Fruit fly (Drosophila melanogaster): Measurements from ENCODE around the gene CG4558.

The CG4558 gene

dm6 chrX:6843841-6844440 is 5.6 kb upstream of the CG4558 start, which contains the start of the genes CG14435 and Tmf (continued):
- peak; percentile 53 for TF ChIP-seq org-1 (GFP tag; optimal IDR thresholded peaks at IDR 0.05)
- TF ChIP-seq Optix (GFP tag; IDR thresholded peaks at IDR 0.05), result 0 out of 3 replicates have a peak, but pooled peaks have one; percentile 46
- TF ChIP-seq dpn (GFP tag; optimal IDR thresholded peaks at IDR 0.05), result peak; percentile 62 to 81
- peak; percentile 18 for TF ChIP-seq CG9609 (GFP tag; optimal IDR thresholded peaks at IDR 0.05)
- peak; percentile 60 to 82 for TF ChIP-seq Hr51 (GFP tag; optimal IDR thresholded peaks at IDR 0.05)
- peak; percentile 83 for TF ChIP-seq Chrac-16 (GFP tag; optimal IDR thresholded peaks at IDR 0.05)
- peak; percentile 75 for TF ChIP-seq twi (tag; optimal IDR thresholded peaks at IDR 0.05)
- peak; percentile 69 for TF ChIP-seq seq (GFP tag; IDR thresholded peaks at IDR 0.05)
- peak; percentile 62 for TF ChIP-seq CG13123 (GFP tag; optimal IDR thresholded peaks at IDR 0.05)
- peak; percentile 72 for TF ChIP-seq croc (GFP tag; conservative IDR thresholded peaks at IDR 0.05)
- TF ChIP-seq CG9727 (GFP tag; optimal IDR thresholded peaks at IDR 0.05), result peak; percentile 88
- peak; percentile 83; the same call in 2 of the 3 replicates for TF ChIP-seq Mrtf (GFP tag; IDR thresholded peaks at IDR 0.05)
- TF ChIP-seq pb (GFP tag; optimal IDR thresholded peaks at IDR 0.05), result no peak
- peak; percentile 91 for TF ChIP-seq Dbx (GFP tag; IDR thresholded peaks at IDR 0.05)
- peak; percentile 74 for TF ChIP-seq D19A (tag; optimal IDR thresholded peaks at IDR 0.05)
- peak; percentile 32 for TF ChIP-seq MTF-1 (GFP tag; optimal IDR thresholded peaks at IDR 0.05; ENCODE audit: borderline replicate concordance)
- peak; percentile 77 for TF ChIP-seq fd96Cb (tag; optimal IDR thresholded peaks at IDR 0.05)
- no peak for TF ChIP-seq Deaf1 (tag; optimal IDR thresholded peaks at IDR 0.05)
- peak; percentile 92 for TF ChIP-seq wek (GFP tag; optimal IDR thresholded peaks at IDR 0.05)
- no peak for TF ChIP-seq br (optimal IDR thresholded peaks at IDR 0.05)
- TF ChIP-seq Trl (optimal IDR thresholded peaks at IDR 0.05), result no peak
- peak; percentile 15 for TF ChIP-seq Trl (GFP tag; optimal IDR thresholded peaks at IDR 0.05)
- peak; percentile 66; the same call in 1 of the 2 replicates for TF ChIP-seq CG43689 (GFP tag; IDR thresholded peaks at IDR 0.05)
- TF ChIP-seq exex (tag; optimal IDR thresholded peaks at IDR 0.05), result peak; percentile 55
- peak; percentile 80 for TF ChIP-seq CG30431 (GFP tag; optimal IDR thresholded peaks at IDR 0.05)
- TF ChIP-seq CG10321 (GFP tag; IDR thresholded peaks at IDR 0.05), result no peak
- peak; percentile 67 for TF ChIP-seq gsb-n (tag; optimal IDR thresholded peaks at IDR 0.05)
- no peak for TF ChIP-seq grn (GFP tag; optimal IDR thresholded peaks at IDR 0.05)
- TF ChIP-seq CG14667 (GFP tag; IDR thresholded peaks at IDR 0.05), result peak; percentile 86
- TF ChIP-seq CG11085 (GFP tag; IDR thresholded peaks at IDR 0.05), result peak; percentile 78
- TF ChIP-seq bowl (GFP tag; IDR thresholded peaks at IDR 0.05), result peak; percentile 66
- no peak for TF ChIP-seq disco-r (GFP tag; optimal IDR thresholded peaks at IDR 0.05)
- peak; percentile 75 for TF ChIP-seq CG7357 (GFP tag; IDR thresholded peaks at IDR 0.05)
- peak; percentile 49 for TF ChIP-seq mirr (GFP tag; optimal IDR thresholded peaks at IDR 0.05)
- peak; percentile 87 for TF ChIP-seq CG6272 (GFP tag; IDR thresholded peaks at IDR 0.05)
- peak; percentile 73 for TF ChIP-seq CG30020 (tag; optimal IDR thresholded peaks at IDR 0.05)
- peak; percentile 83 for TF ChIP-seq Fer1 (GFP tag; optimal IDR thresholded peaks at IDR 0.05)
- peak; percentile 76; the same call in 2 of the 3 replicates for TF ChIP-seq CG3726 (GFP tag; IDR thresholded peaks at IDR 0.05)
- TF ChIP-seq CG16779 (GFP tag; IDR thresholded peaks at IDR 0.05), result 0 out of 2 replicates have a peak, but pooled peaks have one; percentile 6
- peak; percentile 19 for TF ChIP-seq CG8359 (GFP tag; optimal IDR thresholded peaks at IDR 0.05; ENCODE audit: borderline replicate concordance)
- 0 out of 3 replicates have a peak, but pooled peaks have one; percentile 30 for TF ChIP-seq CG34224 (GFP tag; IDR thresholded peaks at IDR 0.05; ENCODE audit: partially characterized antibody)
- peak; percentile 33 for TF ChIP-seq dm (GFP tag; optimal IDR thresholded peaks at IDR 0.05)
- TF ChIP-seq CG34376 (GFP tag; optimal IDR thresholded peaks at IDR 0.05), result peak; percentile 60
- no peak for TF ChIP-seq Dfd (GFP tag; optimal IDR thresholded peaks at IDR 0.05)
- TF ChIP-seq CG4707 (GFP tag; optimal IDR thresholded peaks at IDR 0.05), result peak; percentile 25
- TF ChIP-seq NfI (GFP tag; optimal IDR thresholded peaks at IDR 0.05), result peak; percentile 85
- TF ChIP-seq Rx (GFP tag; IDR thresholded peaks at IDR 0.05), result peak; percentile 74; the same call in 1 of the 2 replicates
- peak; percentile 26 for TF ChIP-seq stwl (tag; optimal IDR thresholded peaks at IDR 0.05)
- TF ChIP-seq Sry-β (GFP tag; optimal IDR thresholded peaks at IDR 0.05), result peak; percentile 65
- TF ChIP-seq CG13894 (tag; optimal IDR thresholded peaks at IDR 0.05), result no peak

Measured in whole organism, embryonic.